Fruit fly (Drosophila melanogaster): ENCODE measurements around the gene CG5274.

The CG5274 gene

DNA sequence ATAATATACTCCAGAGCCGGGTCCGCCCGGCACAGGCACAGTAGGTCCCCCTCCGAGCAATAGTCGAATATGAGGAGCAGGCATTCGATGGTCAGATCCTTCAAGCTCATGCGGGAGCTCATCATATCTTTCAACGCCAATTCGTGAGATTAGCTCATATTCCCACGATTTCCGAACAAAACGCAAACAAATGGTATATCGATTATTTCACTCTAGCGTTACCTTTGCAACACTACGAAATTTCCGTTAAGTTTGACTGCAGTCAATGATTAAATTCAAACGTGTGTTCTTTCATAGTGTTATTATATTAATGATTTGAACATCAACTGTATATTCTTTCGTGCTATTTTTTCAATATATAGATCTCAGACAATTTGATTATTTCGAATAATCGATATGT is 34.1 kb downstream of the CG5274 start, which contains the start of gene CG33969 (continued):
- TF ChIP-seq CG10267 (tag; optimal IDR thresholded peaks at IDR 0.05), result peak; percentile 94
- TF ChIP-seq Lim3 (GFP tag; IDR thresholded peaks at IDR 0.05), result no peak
- no peak for TF ChIP-seq CG10431 (GFP tag; optimal IDR thresholded peaks at IDR 0.05)
- TF ChIP-seq CG14710 (tag; optimal IDR thresholded peaks at IDR 0.05), result peak; percentile 21
- TF ChIP-seq trem (tag; optimal IDR thresholded peaks at IDR 0.05), result peak; percentile 33
- no peak for TF ChIP-seq bsh (GFP tag; optimal IDR thresholded peaks at IDR 0.05)
- no peak for TF ChIP-seq CG8478 (optimal IDR thresholded peaks at IDR 0.05)
- no peak; the same call in 1 of the 2 replicates for TF ChIP-seq amos (GFP tag; IDR thresholded peaks at IDR 0.05; ENCODE audit: partially characterized antibody)
- TF ChIP-seq Scr (GFP tag; IDR thresholded peaks at IDR 0.05; ENCODE audit: partially characterized antibody), result peak; percentile 55; the same call in 1 of the 2 replicates
- peak; percentile 3 for TF ChIP-seq lab (GFP tag; optimal IDR thresholded peaks at IDR 0.05)
- TF ChIP-seq pan (optimal IDR thresholded peaks at IDR 0.05), result no peak
- TF ChIP-seq pan (GFP tag; optimal IDR thresholded peaks at IDR 0.05 in 1 of 2, IDR thresholded peaks at IDR 0.05 in 1 of 2), result no peak
- TF ChIP-seq MBD-R2 (GFP tag; IDR thresholded peaks at IDR 0.05), result peak; percentile 63
- no peak for TF ChIP-seq CG13296 (GFP tag; optimal IDR thresholded peaks at IDR 0.05)
- peak; percentile 87 for TF ChIP-seq stwl (tag; optimal IDR thresholded peaks at IDR 0.05)
- peak; percentile 62 for TF ChIP-seq CG17186 (GFP tag; optimal IDR thresholded peaks at IDR 0.05)
- peak; percentile 44 for TF ChIP-seq Dp (GFP tag; optimal IDR thresholded peaks at IDR 0.05)
- TF ChIP-seq Chrac-16 (GFP tag; optimal IDR thresholded peaks at IDR 0.05), result no peak
- peak; percentile 14; the same call in 1 of the 3 replicates for TF ChIP-seq HLH4C (GFP tag; IDR thresholded peaks at IDR 0.05; ENCODE audit: partially characterized antibody)
- no peak for TF ChIP-seq CG8924 (tag; optimal IDR thresholded peaks at IDR 0.05)
- TF ChIP-seq E2f2 (GFP tag; IDR thresholded peaks at IDR 0.05), result peak; percentile 37; the same call in 1 of the 2 replicates
- TF ChIP-seq CG1233 (GFP tag; optimal IDR thresholded peaks at IDR 0.05), result no peak
- no peak for TF ChIP-seq TFAM (GFP tag; optimal IDR thresholded peaks at IDR 0.05)
- peak; percentile 44; the same call in 1 of the 2 replicates for TF ChIP-seq bbx (GFP tag; IDR thresholded peaks at IDR 0.05; ENCODE audit: partially characterized antibody)
- peak; percentile 96 for TF ChIP-seq Myb (GFP tag; optimal IDR thresholded peaks at IDR 0.05)
- no peak for TF ChIP-seq CG17829 (tag; optimal IDR thresholded peaks at IDR 0.05)
- no peak for TF ChIP-seq nom (GFP tag; optimal IDR thresholded peaks at IDR 0.05)
- TF ChIP-seq peb (GFP tag; IDR thresholded peaks at IDR 0.05), result no peak
- peak; percentile 12 for TF ChIP-seq B-H2 (GFP tag; optimal IDR thresholded peaks at IDR 0.05)
- TF ChIP-seq CG2120 (GFP tag; optimal IDR thresholded peaks at IDR 0.05), result peak; percentile 16
- no peak for TF ChIP-seq twi (tag; optimal IDR thresholded peaks at IDR 0.05)
- peak; percentile 70 for TF ChIP-seq sens (GFP tag)
- TF ChIP-seq CG30020 (tag; optimal IDR thresholded peaks at IDR 0.05), result peak; percentile 9
- no peak for TF ChIP-seq org-1 (GFP tag; optimal IDR thresholded peaks at IDR 0.05)
- TF ChIP-seq Dll (GFP tag; IDR thresholded peaks at IDR 0.05; ENCODE audit: partially characterized antibody), result peak; percentile 39; the same call in 1 of the 4 replicates
- TF ChIP-seq lbe (GFP tag; optimal IDR thresholded peaks at IDR 0.05), result peak; percentile 21
- TF ChIP-seq CG12942 (GFP tag; optimal IDR thresholded peaks at IDR 0.05), result no peak
- TF ChIP-seq Pdp1 (GFP tag; optimal IDR thresholded peaks at IDR 0.05), result peak in 1 of 2 experiments; percentile 46
- no peak for TF ChIP-seq caup (GFP tag; optimal IDR thresholded peaks at IDR 0.05; ENCODE audit: severe bottlenecking)
- TF ChIP-seq CG8290 (GFP tag; optimal IDR thresholded peaks at IDR 0.05), result no peak
- TF ChIP-seq CG8290 (tag; optimal IDR thresholded peaks at IDR 0.05), result peak in 1 of 2 experiments; percentile 40
- TF ChIP-seq CG2116 (GFP tag; optimal IDR thresholded peaks at IDR 0.05), result peak; percentile 82
- TF ChIP-seq CG9727 (GFP tag; optimal IDR thresholded peaks at IDR 0.05), result no peak
- no peak for TF ChIP-seq Usf (GFP tag; optimal IDR thresholded peaks at IDR 0.05)
- TF ChIP-seq Dbx (GFP tag; IDR thresholded peaks at IDR 0.05), result no peak
- no peak for TF ChIP-seq vvl (GFP tag; IDR thresholded peaks at IDR 0.05)
- no peak for TF ChIP-seq nmo (GFP tag; optimal IDR thresholded peaks at IDR 0.05)
- TF ChIP-seq CG13424 (tag; optimal IDR thresholded peaks at IDR 0.05), result no peak
- no peak for TF ChIP-seq hb (GFP tag; IDR thresholded peaks at IDR 0.05; ENCODE audit: partially characterized antibody)
- TF ChIP-seq odd (GFP tag; optimal IDR thresholded peaks at IDR 0.05), result no peak

Measured in whole organism, embryonic.